Worm (Caenorhabditis elegans): ENCODE measurements around the gene F22E5.22.

- TF ChIP-seq hlh-1 (tag; optimal IDR thresholded peaks at IDR 0.05), result no peak
- TF ChIP-seq pha-4 (tag; optimal IDR thresholded peaks at IDR 0.05), result no peak
Observed at ce11 chrII:2681118-2681517, 15.4 kb downstream of the F22E5.22 start, which contains the start of gene F34D6.1.

All from whole organism, mixed stage, embryonic.